Worm (Caenorhabditis elegans): ENCODE data around the gene swsn-7.

swsn-7 gene

DNA sequence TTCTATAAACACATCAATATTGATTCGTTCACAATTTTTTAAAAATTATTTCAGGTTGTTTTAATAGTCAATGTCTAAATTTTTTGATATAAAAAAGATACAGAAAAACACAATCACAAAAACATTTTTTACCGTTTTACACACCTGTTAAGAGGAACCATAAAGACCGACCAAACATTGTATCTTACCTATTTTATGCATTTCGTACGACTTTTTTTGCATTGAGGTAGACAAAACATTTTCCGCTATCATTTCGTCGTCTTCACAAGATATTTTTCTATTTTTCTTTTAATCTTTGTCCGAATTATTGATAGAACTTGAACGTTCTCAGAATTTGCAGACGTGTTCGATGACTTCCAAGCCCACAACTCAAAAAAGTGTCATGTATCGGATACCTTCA lies 19.2 kb downstream of the swsn-7 start, which contains the start of gene glna-2:
Gene glna-2, plus strand, starts transcription at position 301 of the 400 bp plus-strand sequence.
- TF ChIP-seq ama-1 (optimal IDR thresholded peaks at IDR 0.05), result no peak
- no peak for TF ChIP-seq ets-4 (tag; optimal IDR thresholded peaks at IDR 0.05)
- no peak for TF ChIP-seq F13H6.1 (tag; optimal IDR thresholded peaks at IDR 0.05)
- TF ChIP-seq lin-11 (tag; optimal IDR thresholded peaks at IDR 0.05), result no peak
- no peak for TF ChIP-seq ceh-9 (tag; optimal IDR thresholded peaks at IDR 0.05)
- no peak for TF ChIP-seq pha-4 (tag; optimal IDR thresholded peaks at IDR 0.05)
- TF ChIP-seq ahr-1 (tag; optimal IDR thresholded peaks at IDR 0.05), result no peak
- TF ChIP-seq sox-2 (GFP tag; IDR thresholded peaks at IDR 0.05), result no peak
- no peak for TF ChIP-seq ceh-19 (GFP tag; optimal IDR thresholded peaks at IDR 0.05)
- TF ChIP-seq fax-1 (tag; optimal IDR thresholded peaks at IDR 0.05), result no peak
- no peak for TF ChIP-seq T23F11.4 (GFP tag; optimal IDR thresholded peaks at IDR 0.05)
- no peak for TF ChIP-seq hlh-15 (tag; optimal IDR thresholded peaks at IDR 0.05)
- TF ChIP-seq tbx-2 (tag; optimal IDR thresholded peaks at IDR 0.05), result no peak
- TF ChIP-seq odd-2 (tag; optimal IDR thresholded peaks at IDR 0.05), result no peak
- TF ChIP-seq nfya-1 (tag; optimal IDR thresholded peaks at IDR 0.05), result no peak
- no peak for TF ChIP-seq ref-2 (tag; optimal IDR thresholded peaks at IDR 0.05)

DNA sequence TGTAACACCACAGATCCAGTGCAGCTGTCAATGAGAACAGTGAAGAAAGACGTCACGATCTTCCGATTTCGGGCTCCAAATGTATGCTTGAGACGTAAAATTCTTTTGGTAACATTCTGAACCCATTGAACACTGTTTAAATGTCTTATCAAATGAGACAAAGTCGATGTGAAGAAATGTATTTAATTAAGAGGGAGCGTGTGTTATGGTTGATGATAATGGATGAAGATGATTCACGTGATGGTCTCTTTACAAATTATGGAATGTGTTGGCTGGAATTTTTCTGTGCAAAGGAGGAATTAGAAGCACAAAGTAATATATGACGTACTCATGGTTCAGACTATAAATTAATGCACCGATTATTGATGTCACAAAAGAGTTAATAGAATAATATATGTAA lies 20.6 kb downstream of the swsn-7 start:
- TF ChIP-seq ahr-1 (tag; optimal IDR thresholded peaks at IDR 0.05), result no peak
- no peak for TF ChIP-seq npax-4 (tag; optimal IDR thresholded peaks at IDR 0.05)
- no peak for TF ChIP-seq rnt-1 (tag; optimal IDR thresholded peaks at IDR 0.05)
- no peak for TF ChIP-seq sdc-2 (tag; optimal IDR thresholded peaks at IDR 0.05)
- no peak for TF ChIP-seq ceh-34 (tag; optimal IDR thresholded peaks at IDR 0.05)
- no peak for TF ChIP-seq K02D7.2 (tag; optimal IDR thresholded peaks at IDR 0.05)
- TF ChIP-seq ceh-45 (GFP tag; IDR thresholded peaks at IDR 0.05), result no peak
- no peak for TF ChIP-seq pqm-1 (tag; optimal IDR thresholded peaks at IDR 0.05)
- no peak for TF ChIP-seq fkh-10 (GFP tag; optimal IDR thresholded peaks at IDR 0.05)
- TF ChIP-seq ceh-19 (GFP tag; optimal IDR thresholded peaks at IDR 0.05), result no peak
- no peak for TF ChIP-seq unc-42 (tag; optimal IDR thresholded peaks at IDR 0.05)

DNA sequence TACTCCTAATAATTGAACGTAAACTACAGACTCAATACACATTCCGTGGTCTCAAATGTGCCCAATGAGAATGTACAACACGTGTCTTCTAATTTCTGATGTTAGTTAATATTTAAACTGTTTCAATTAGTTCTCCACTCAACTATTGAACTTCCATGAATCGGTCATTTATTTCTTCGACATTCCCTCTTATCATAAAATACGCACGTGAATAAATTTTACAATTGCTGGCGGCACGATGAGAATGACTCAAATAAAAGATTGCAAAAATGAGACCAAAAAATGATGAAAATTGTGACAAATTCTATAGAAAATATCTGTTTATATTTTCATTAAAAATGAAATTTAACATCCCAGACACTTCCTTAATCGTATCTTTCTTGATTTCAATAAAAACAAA lies 22.8 kb downstream of the swsn-7 start:
- no peak for TF ChIP-seq ahr-1 (tag; optimal IDR thresholded peaks at IDR 0.05)
- no peak for TF ChIP-seq ceh-24 (tag; optimal IDR thresholded peaks at IDR 0.05)
- TF ChIP-seq gmeb-2 (tag; optimal IDR thresholded peaks at IDR 0.05), result no peak
- TF ChIP-seq nhr-11 (tag; optimal IDR thresholded peaks at IDR 0.05), result no peak
- no peak for TF ChIP-seq T23F11.4 (GFP tag; optimal IDR thresholded peaks at IDR 0.05)
- TF ChIP-seq sdc-2 (tag; optimal IDR thresholded peaks at IDR 0.05), result no peak

DNA sequence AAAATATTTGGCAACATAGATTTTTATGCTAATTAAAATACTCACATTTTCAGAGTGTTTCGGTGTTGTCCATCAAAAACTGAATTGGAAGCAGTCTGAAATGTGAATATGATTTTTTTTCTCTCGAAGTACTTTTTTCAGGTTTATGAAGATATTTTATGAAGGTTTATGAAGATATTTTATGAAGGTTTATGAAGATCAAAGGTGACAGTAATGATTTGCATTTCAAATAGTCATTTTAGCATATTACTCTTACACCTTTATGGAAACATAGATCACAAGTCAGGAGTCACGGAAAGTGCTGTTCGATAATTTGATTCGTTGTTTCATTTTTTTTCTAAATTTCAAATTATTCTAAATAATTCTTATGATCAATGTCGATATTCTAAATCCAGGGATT lies 23.4 kb downstream of the swsn-7 start, which contains the start of gene pgp-11:
Gene pgp-11, minus strand, starts transcription at position 101 of the 400 bp plus-strand sequence.
- TF ChIP-seq C08G9.2 (tag; optimal IDR thresholded peaks at IDR 0.05) (no peak), ceh-22 (tag; optimal IDR thresholded peaks at IDR 0.05) (no peak), elt-2 (tag; optimal IDR thresholded peaks at IDR 0.05) (no peak), hlh-6 (tag; optimal IDR thresholded peaks at IDR 0.05) (no peak), fkh-6 (tag; optimal IDR thresholded peaks at IDR 0.05) (no peak), ceh-6 (GFP tag; optimal IDR thresholded peaks at IDR 0.05) (no peak), unc-55 (GFP tag; optimal IDR thresholded peaks at IDR 0.05) (no peak), pax-1 (tag; optimal IDR thresholded peaks at IDR 0.05) (no peak), unc-3 (GFP tag; conservative IDR thresholded peaks at IDR 0.05) (no peak), unc-3 (tag; optimal IDR thresholded peaks at IDR 0.05) (no peak), ref-2 (tag; optimal IDR thresholded peaks at IDR 0.05) (no peak), ceh-14 (tag; optimal IDR thresholded peaks at IDR 0.05) (no peak)
